Worm (Caenorhabditis elegans): Measurements from ENCODE around the gene C12D12.1.

The C12D12.1 gene

ce11 chrX:3492431-3492830, 6.6 kb upstream of the C12D12.1 start:
- no peak for TF ChIP-seq pha-4 (tag; optimal IDR thresholded peaks at IDR 0.05)

- TF ChIP-seq unc-62 (GFP tag; optimal IDR thresholded peaks at IDR 0.05) (peak; percentile 79), mab-5 (tag; optimal IDR thresholded peaks at IDR 0.05) (no peak), hlh-1 (tag; optimal IDR thresholded peaks at IDR 0.05) (peak; percentile 36)
These were observed 4.4 kb upstream of the C12D12.1 start for ce11 chrX:3494634-3495033.

ce11 chrX:3495776-3496175, 3.3 kb upstream of the C12D12.1 start, which contains the start of gene glt-1:
Gene glt-1, plus strand, starts transcription at chrX:3496026.
- no peak for TF ChIP-seq hlh-1 (tag; optimal IDR thresholded peaks at IDR 0.05)
- TF ChIP-seq mep-1 (tag; optimal IDR thresholded peaks at IDR 0.05): no peak
- no peak for TF ChIP-seq bed-3 (GFP tag; optimal IDR thresholded peaks at IDR 0.05)
- no peak for TF ChIP-seq pha-4 (tag; optimal IDR thresholded peaks at IDR 0.05)
- TF ChIP-seq ztf-11 (tag; optimal IDR thresholded peaks at IDR 0.05): no peak
- TF ChIP-seq nhr-28 (tag; optimal IDR thresholded peaks at IDR 0.05): no peak
- TF ChIP-seq nhr-237 (tag; optimal IDR thresholded peaks at IDR 0.05): no peak
- TF ChIP-seq unc-62 (GFP tag; optimal IDR thresholded peaks at IDR 0.05): no peak
- TF ChIP-seq lsy-2 (tag; optimal IDR thresholded peaks at IDR 0.05): no peak
- no peak for TF ChIP-seq cnd-1 (tag; optimal IDR thresholded peaks at IDR 0.05)
- no peak for TF ChIP-seq M03D4.4 (tag; optimal IDR thresholded peaks at IDR 0.05)

- TF ChIP-seq unc-120 (tag; optimal IDR thresholded peaks at IDR 0.05; ENCODE audit: poor library complexity, severe bottlenecking): no peak
- no peak for TF ChIP-seq mls-2 (tag; optimal IDR thresholded peaks at IDR 0.05)
- no peak for TF ChIP-seq unc-39 (tag; optimal IDR thresholded peaks at IDR 0.05)
- no peak for TF ChIP-seq unc-62 (GFP tag; optimal IDR thresholded peaks at IDR 0.05)
- no peak for TF ChIP-seq sptf-1 (tag; optimal IDR thresholded peaks at IDR 0.05)
- no peak for TF ChIP-seq nhr-12 (tag; optimal IDR thresholded peaks at IDR 0.05)
- no peak for TF ChIP-seq nhr-76 (tag; optimal IDR thresholded peaks at IDR 0.05)
- TF ChIP-seq nhr-237 (tag; optimal IDR thresholded peaks at IDR 0.05): no peak
- no peak for TF ChIP-seq drap-1 (GFP tag; optimal IDR thresholded peaks at IDR 0.05)
- TF ChIP-seq mep-1 (tag; optimal IDR thresholded peaks at IDR 0.05): no peak
- no peak for TF ChIP-seq zip-8 (tag; optimal IDR thresholded peaks at IDR 0.05)
These were observed 814 bp downstream of the C12D12.1 start for ce11 chrX:3499867-3500266.

ce11 chrX:3500357-3500756, 1.3 kb downstream of the C12D12.1 start:
- TF ChIP-seq unc-120 (tag; optimal IDR thresholded peaks at IDR 0.05; ENCODE audit: poor library complexity, severe bottlenecking): no peak
- no peak for TF ChIP-seq mep-1 (tag; optimal IDR thresholded peaks at IDR 0.05)
- TF ChIP-seq ceh-83 (GFP tag; optimal IDR thresholded peaks at IDR 0.05): no peak
- TF ChIP-seq ces-1 (GFP tag; optimal IDR thresholded peaks at IDR 0.05): no peak
- TF ChIP-seq elt-3 (tag; optimal IDR thresholded peaks at IDR 0.05): no peak

- TF ChIP-seq mab-5 (tag; optimal IDR thresholded peaks at IDR 0.05) (no peak), nhr-237 (tag; optimal IDR thresholded peaks at IDR 0.05) (no peak), M03D4.4 (tag; optimal IDR thresholded peaks at IDR 0.05) (no peak), blmp-1 (tag; optimal IDR thresholded peaks at IDR 0.05) (no peak), nhr-2 (tag; optimal IDR thresholded peaks at IDR 0.05) (no peak), unc-120 (tag; optimal IDR thresholded peaks at IDR 0.05; ENCODE audit: poor library complexity, severe bottlenecking) (no peak), ceh-43 (GFP tag; optimal IDR thresholded peaks at IDR 0.05) (no peak), ceh-83 (GFP tag; optimal IDR thresholded peaks at IDR 0.05) (no peak), cnd-1 (tag; optimal IDR thresholded peaks at IDR 0.05) (no peak), ham-2 (GFP tag; optimal IDR thresholded peaks at IDR 0.05) (no peak), drap-1 (GFP tag; optimal IDR thresholded peaks at IDR 0.05) (no peak), nhr-76 (tag; optimal IDR thresholded peaks at IDR 0.05) (no peak), nhr-28 (tag; optimal IDR thresholded peaks at IDR 0.05) (no peak), pha-4 (tag; optimal IDR thresholded peaks at IDR 0.05) (no peak), lin-13 (tag; optimal IDR thresholded peaks at IDR 0.05) (no peak), sptf-1 (tag; optimal IDR thresholded peaks at IDR 0.05) (no peak), lsy-2 (tag; optimal IDR thresholded peaks at IDR 0.05) (no peak), lin-32 (GFP tag; optimal IDR thresholded peaks at IDR 0.05) (no peak), snpc-4 (tag; optimal IDR thresholded peaks at IDR 0.05) (no peak), mls-2 (tag; optimal IDR thresholded peaks at IDR 0.05) (no peak)
These were observed 1.9 kb downstream of the C12D12.1 start for ce11 chrX:3500903-3501302.

Data from whole organism, mixed stage, embryonic.